Worm (Caenorhabditis elegans) whole organism, midembryonic: ENCODE results near the gene prp-38.

Experiments
- T22C8.4 ChIP-seq: fragments of 200-800 bp; sonication (Bioruptor generic); IDR thresholded peaks from 2 replicates; pipeline ENCODE4 v1.3.6; 2022; ENCODE audit warnings: missing genetic modification characterization, missing compliant biosample characterization
- cog-1 ChIP-seq: sonication (generic microtip); optimal IDR thresholded peaks from 2 replicates; lab custom pipeline; 2016; ENCODE audit warnings: missing genetic modification characterization, missing compliant biosample characterization
- flt-1 ChIP-seq: fragments of 200-800 bp; sonication (Bioruptor generic); IDR thresholded peaks from 2 replicates; pipeline ENCODE4 v1.3.6; 2022; ENCODE audit warnings: missing genetic modification characterization, missing compliant biosample characterization
- klf-2 ChIP-seq: fragments of 200-800 bp; sonication (Bioruptor generic); conservative IDR thresholded peaks from 2 replicates; pipeline ENCODE4 v1.3.6; 2022; ENCODE audit warnings: missing genetic modification reagents, missing genetic modification characterization, missing compliant biosample characterization
- med-1 ChIP-seq: sonication (generic microtip); optimal IDR thresholded peaks from 2 replicates; lab custom pipeline; 2017; ENCODE audit warnings: missing genetic modification characterization, mild to moderate bottlenecking, missing compliant biosample characterization, antibody characterized with exemption, missing genetic modification reagents; ENCODE audit not compliant: insufficient read depth
- ref-1 ChIP-seq: fragments of 200-800 bp; sonication (Bioruptor generic); conservative IDR thresholded peaks from 2 replicates; pipeline ENCODE4 v1.3.6; 2022; ENCODE audit warnings: missing genetic modification reagents, missing genetic modification characterization, missing compliant biosample characterization
- tab-1 ChIP-seq: fragments of 200-800 bp; sonication (Bioruptor generic); IDR thresholded peaks from 2 replicates; pipeline ENCODE4 v1.3.6; 2022; ENCODE audit warnings: missing genetic modification characterization, missing compliant biosample characterization
- ztf-23 ChIP-seq: fragments of 200-800 bp; sonication (Bioruptor generic); IDR thresholded peaks from 2 replicates; pipeline ENCODE4 v1.3.6; 2022; ENCODE audit warnings: missing genetic modification reagents, missing genetic modification characterization, missing compliant biosample characterization
- ztf-29 ChIP-seq: fragments of 200-800 bp; sonication (Bioruptor generic); IDR thresholded peaks from 2 replicates; pipeline ENCODE4 v1.3.6; 2022; ENCODE audit warnings: missing genetic modification reagents, missing genetic modification characterization, missing compliant biosample characterization

The prp-38 gene

DNA sequence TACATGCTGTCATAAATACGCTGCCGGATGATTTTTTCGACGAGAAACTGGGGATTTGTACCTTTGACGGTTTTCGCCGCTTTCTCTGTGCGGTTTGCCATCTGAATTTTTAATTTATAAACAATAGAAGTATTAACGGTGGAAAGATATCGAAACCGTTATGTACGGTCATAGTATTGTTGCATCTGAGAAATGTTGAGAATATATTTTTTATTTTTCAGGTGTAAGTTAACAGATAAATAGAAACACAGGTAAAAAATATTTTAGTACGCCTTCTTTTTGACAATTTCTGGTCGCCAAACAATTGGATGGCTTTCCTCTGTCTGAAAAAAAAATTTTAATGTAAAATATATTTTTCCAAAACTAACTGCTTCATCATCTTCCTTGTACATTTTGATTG lies at the start of gene prp-38:
prp-38 (minus strand) TSS at position 101 of the 400 bp plus-strand sequence.
- no peak for TF ChIP-seq T22C8.4 (GFP tag; lab: Robert Waterston, UW)

- no peak for TF ChIP-seq ref-1 (GFP tag; lab: Robert Waterston, UW)
- no peak for TF ChIP-seq flt-1 (GFP tag; lab: Robert Waterston, UW)
- no peak for TF ChIP-seq T22C8.4 (GFP tag; lab: Robert Waterston, UW)
- no peak for TF ChIP-seq ztf-23 (GFP tag; lab: Robert Waterston, UW)
- TF ChIP-seq tab-1 (GFP tag; lab: Robert Waterston, UW), result no peak
- no peak for TF ChIP-seq cog-1 (tag; lab: Kevin White, UChicago)
- TF ChIP-seq klf-2 (GFP tag; lab: Robert Waterston, UW), result no peak
- TF ChIP-seq ztf-29, result no peak
- TF ChIP-seq med-1, result no peak
Measured at ce11 chrV:10855363-10855762, 49.5 kb upstream of the prp-38 start.

DNA sequence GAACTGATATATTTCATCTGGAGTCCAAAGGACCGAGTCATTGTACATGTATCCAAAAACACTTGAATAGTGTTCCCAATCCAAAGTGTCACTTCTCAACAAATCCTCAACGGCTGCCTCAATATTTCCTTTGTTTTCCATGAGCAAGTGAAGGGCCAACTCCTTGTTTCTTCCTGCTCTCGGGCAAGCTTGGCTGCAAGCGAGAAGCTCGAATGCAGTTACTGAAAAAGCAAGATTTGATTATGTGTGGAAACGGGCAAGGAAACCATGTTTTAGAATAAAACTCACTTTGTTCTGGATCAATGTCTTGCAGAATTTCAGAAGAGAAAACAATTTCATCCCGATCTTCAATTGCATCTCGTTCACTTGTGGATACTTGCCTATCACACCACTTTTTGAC lies 48.4 kb upstream of the prp-38 start:
- TF ChIP-seq klf-2 (GFP tag; lab: Robert Waterston, UW) (no peak), ztf-23 (GFP tag; lab: Robert Waterston, UW) (no peak), tab-1 (GFP tag; lab: Robert Waterston, UW) (no peak), ztf-29 (no peak), T22C8.4 (GFP tag; lab: Robert Waterston, UW) (no peak), ref-1 (GFP tag; lab: Robert Waterston, UW) (no peak), cog-1 (tag; lab: Kevin White, UChicago) (no peak), med-1 (no peak), flt-1 (GFP tag; lab: Robert Waterston, UW) (no peak)

DNA sequence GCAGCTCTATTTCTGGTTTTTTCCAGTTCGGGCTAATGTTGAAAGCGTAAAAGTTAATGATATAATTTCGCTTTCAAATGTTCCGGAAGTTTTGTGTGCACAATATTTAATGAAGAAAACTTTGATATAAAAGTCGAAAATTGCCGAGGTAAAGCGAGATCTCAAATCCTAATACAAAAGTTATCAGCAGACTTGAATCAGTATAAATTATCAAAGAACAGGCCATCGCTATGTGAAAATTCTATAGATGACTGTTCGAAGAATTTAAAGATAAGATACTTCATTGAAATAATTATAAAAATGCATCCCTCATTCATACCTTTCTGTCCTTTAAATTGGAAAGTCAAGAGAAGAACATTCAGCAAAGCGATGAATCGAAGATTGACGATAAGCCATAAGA lies 41.1 kb upstream of the prp-38 start, which contains the start of gene C29A12.6:
C29A12.6 (plus strand) TSS at position 301 of the 400 bp plus-strand sequence.
- no peak for TF ChIP-seq T22C8.4 (GFP tag; lab: Robert Waterston, UW)
- TF ChIP-seq tab-1 (GFP tag; lab: Robert Waterston, UW), result no peak
- no peak for TF ChIP-seq klf-2 (GFP tag; lab: Robert Waterston, UW)
- TF ChIP-seq med-1, result no peak
- no peak for TF ChIP-seq cog-1 (tag; lab: Kevin White, UChicago)
- no peak for TF ChIP-seq ref-1 (GFP tag; lab: Robert Waterston, UW)
- no peak for TF ChIP-seq ztf-23 (GFP tag; lab: Robert Waterston, UW)
- TF ChIP-seq flt-1 (GFP tag; lab: Robert Waterston, UW), result no peak
- no peak for TF ChIP-seq ztf-29

ce11 chrV:10839398-10839797 lies 33.6 kb upstream of the prp-38 start:
- TF ChIP-seq ztf-29, result no peak
- no peak for TF ChIP-seq T22C8.4 (GFP tag; lab: Robert Waterston, UW)
- TF ChIP-seq flt-1 (GFP tag; lab: Robert Waterston, UW), result no peak
- TF ChIP-seq ref-1 (GFP tag; lab: Robert Waterston, UW), result no peak
- TF ChIP-seq tab-1 (GFP tag; lab: Robert Waterston, UW), result no peak
- TF ChIP-seq med-1, result no peak
- TF ChIP-seq klf-2 (GFP tag; lab: Robert Waterston, UW), result no peak
- TF ChIP-seq ztf-23 (GFP tag; lab: Robert Waterston, UW), result no peak
- no peak for TF ChIP-seq cog-1 (tag; lab: Kevin White, UChicago)

DNA sequence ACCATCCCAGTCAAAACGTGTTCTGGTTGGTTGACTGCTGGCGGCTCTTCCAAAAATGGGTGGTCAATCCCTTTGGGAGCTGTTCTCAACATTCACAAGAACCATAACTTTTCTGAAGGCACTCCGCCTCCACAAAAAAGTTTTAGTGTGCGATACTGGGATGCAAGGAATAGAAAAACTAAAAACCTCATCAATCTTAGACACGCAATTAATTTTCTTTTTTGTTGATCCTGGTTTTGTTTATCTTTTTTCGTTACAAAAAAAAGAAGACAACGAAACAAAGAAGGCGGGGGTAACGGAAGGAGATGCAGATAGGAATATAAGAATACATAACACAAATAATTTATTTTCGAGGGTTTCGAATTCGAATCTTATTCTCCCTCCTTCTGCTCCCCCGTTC lies 32.4 kb upstream of the prp-38 start:
- no peak for TF ChIP-seq ztf-23 (GFP tag; lab: Robert Waterston, UW)
- no peak for TF ChIP-seq flt-1 (GFP tag; lab: Robert Waterston, UW)
- no peak for TF ChIP-seq T22C8.4 (GFP tag; lab: Robert Waterston, UW)
- TF ChIP-seq ztf-29, result no peak
- TF ChIP-seq tab-1 (GFP tag; lab: Robert Waterston, UW), result no peak
- no peak for TF ChIP-seq med-1
- TF ChIP-seq ref-1 (GFP tag; lab: Robert Waterston, UW), result no peak
- TF ChIP-seq klf-2 (GFP tag; lab: Robert Waterston, UW), result no peak
- TF ChIP-seq cog-1 (tag; lab: Kevin White, UChicago), result no peak

DNA sequence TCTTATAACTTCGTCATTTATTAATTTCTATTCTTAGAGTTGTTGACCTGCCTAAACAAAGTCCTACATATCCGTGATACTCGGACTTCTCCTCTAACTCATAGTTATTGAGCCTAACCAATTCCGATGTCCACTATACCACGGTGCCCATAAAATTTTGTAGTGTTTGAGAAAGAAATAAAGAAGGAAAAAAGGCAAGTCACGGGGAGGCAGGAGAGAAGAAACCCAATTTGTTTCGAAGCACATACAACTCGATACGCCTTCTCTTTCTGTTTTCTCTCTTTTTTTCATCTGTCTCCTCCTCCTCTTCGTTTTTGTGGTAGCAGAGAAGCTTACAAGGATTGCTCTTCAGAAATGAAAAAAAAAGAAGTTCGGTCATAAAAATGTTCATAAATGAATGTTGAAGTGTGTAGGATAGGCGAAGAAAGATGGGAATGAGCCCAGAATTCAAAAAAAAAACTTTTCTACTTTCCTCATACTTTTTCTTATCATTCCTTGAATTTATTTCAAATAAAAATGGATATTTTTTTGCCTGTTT lies 28.9 kb upstream of the prp-38 start:
- no peak for TF ChIP-seq med-1
- TF ChIP-seq ztf-23 (GFP tag; lab: Robert Waterston, UW), result no peak
- TF ChIP-seq tab-1 (GFP tag; lab: Robert Waterston, UW), result no peak
- no peak for TF ChIP-seq ref-1 (GFP tag; lab: Robert Waterston, UW)
- no peak for TF ChIP-seq flt-1 (GFP tag; lab: Robert Waterston, UW)
- no peak for TF ChIP-seq ztf-29
- TF ChIP-seq T22C8.4 (GFP tag; lab: Robert Waterston, UW), result no peak
- no peak for TF ChIP-seq klf-2 (GFP tag; lab: Robert Waterston, UW)

ce11 chrV:10832862-10833261 lies 27.0 kb upstream of the prp-38 start:
- TF ChIP-seq ztf-23 (GFP tag; lab: Robert Waterston, UW), result no peak
- no peak for TF ChIP-seq tab-1 (GFP tag; lab: Robert Waterston, UW)
- TF ChIP-seq cog-1 (tag; lab: Kevin White, UChicago), result no peak
- no peak for TF ChIP-seq flt-1 (GFP tag; lab: Robert Waterston, UW)
- TF ChIP-seq T22C8.4 (GFP tag; lab: Robert Waterston, UW), result no peak
- TF ChIP-seq ref-1 (GFP tag; lab: Robert Waterston, UW), result no peak
- no peak for TF ChIP-seq ztf-29
- TF ChIP-seq klf-2 (GFP tag; lab: Robert Waterston, UW), result no peak
- TF ChIP-seq med-1, result no peak

ce11 chrV:10824711-10825110 lies 18.9 kb upstream of the prp-38 start, which contains the start of gene nrx-1:
Gene nrx-1 (plus strand): TSS chrV:10825011.
- no peak for TF ChIP-seq ztf-23 (GFP tag; lab: Robert Waterston, UW)

DNA sequence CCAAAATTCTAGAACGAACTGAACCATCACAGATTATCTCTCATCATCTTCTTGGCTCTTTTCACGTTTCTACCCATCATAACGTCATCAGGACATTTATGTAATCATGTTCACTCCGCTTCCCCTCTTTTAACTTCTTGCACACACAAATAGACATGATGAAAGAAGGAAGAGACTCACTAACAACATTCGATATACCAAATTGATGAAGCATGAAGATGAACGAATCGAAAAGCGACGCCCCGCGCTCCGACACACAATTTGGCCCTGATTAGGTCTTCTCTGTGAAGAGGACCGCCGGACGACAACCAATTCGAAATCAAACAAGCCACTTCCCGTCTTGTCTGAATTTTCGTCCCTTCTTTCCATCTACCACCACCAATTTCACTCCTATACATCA lies 12.7 kb upstream of the prp-38 start:
- TF ChIP-seq flt-1 (GFP tag; lab: Robert Waterston, UW) (no peak), ztf-29 (no peak), med-1 (no peak), cog-1 (tag; lab: Kevin White, UChicago) (no peak), tab-1 (GFP tag; lab: Robert Waterston, UW) (no peak), ref-1 (GFP tag; lab: Robert Waterston, UW) (no peak), klf-2 (GFP tag; lab: Robert Waterston, UW) (no peak), ztf-23 (GFP tag; lab: Robert Waterston, UW) (no peak), T22C8.4 (GFP tag; lab: Robert Waterston, UW) (no peak)
